Worm (Caenorhabditis elegans): ENCODE data around the gene K05F1.13.

DNA sequence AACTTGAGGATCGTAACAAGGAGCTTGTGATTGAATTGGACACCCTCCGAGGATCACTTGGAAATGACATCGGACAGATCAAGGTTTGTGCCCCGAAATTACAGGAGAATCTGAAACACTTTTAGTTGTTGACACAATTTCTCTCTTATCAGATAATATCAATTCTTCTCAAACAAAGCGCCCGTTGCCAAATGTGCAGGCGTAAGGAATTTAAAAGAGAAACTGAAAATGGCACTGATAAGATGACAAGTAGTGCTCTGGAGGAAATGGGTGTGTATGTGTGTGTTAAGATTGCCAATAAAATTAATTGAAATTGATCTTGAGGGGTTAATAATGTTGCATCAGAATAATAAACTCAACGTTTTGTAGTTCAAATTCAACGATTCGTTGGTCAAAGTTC, 37.6 kb upstream of the K05F1.13 start:
- no peak for TF ChIP-seq ztf-16 (tag; optimal IDR thresholded peaks at IDR 0.05)
- TF ChIP-seq unc-86 (tag; optimal IDR thresholded peaks at IDR 0.05) = no peak
- no peak for TF ChIP-seq lin-11 (tag; optimal IDR thresholded peaks at IDR 0.05)
- TF ChIP-seq C08G9.2 (tag; optimal IDR thresholded peaks at IDR 0.05) = no peak

All from whole organism, late embryonic.